Fruit fly (Drosophila melanogaster) whole organism, larva: Measurements from ENCODE around the gene Uck.

Source experiments
- noc ChIP-seq: fragments of 200-800 bp; sonication (Bioruptor generic); optimal IDR thresholded peaks from 3 replicates; lab custom pipeline; 2019; ENCODE audit warnings: missing biosample characterization, mild to moderate bottlenecking, missing genetic modification characterization, moderate library complexity

Uck gene

dm6 chr3R:24336622-24337021 lies 46.6 kb downstream of the Uck start, which contains the start of gene CG6432:
TSS of gene CG6432 (plus strand) at chr3R:24336922.
- no peak for TF ChIP-seq noc (tag; lab: Kevin White, UChicago)

- no peak for TF ChIP-seq noc (tag; lab: Kevin White, UChicago)
These were observed 51.3 kb downstream of the Uck start, which contains the start of gene Ms for dm6 chr3R:24341251-24341650. TSS of gene Ms (plus strand) at chr3R:24341551.
